Worm (Caenorhabditis elegans): ENCODE measurements around the gene nyn-1.

DNA sequence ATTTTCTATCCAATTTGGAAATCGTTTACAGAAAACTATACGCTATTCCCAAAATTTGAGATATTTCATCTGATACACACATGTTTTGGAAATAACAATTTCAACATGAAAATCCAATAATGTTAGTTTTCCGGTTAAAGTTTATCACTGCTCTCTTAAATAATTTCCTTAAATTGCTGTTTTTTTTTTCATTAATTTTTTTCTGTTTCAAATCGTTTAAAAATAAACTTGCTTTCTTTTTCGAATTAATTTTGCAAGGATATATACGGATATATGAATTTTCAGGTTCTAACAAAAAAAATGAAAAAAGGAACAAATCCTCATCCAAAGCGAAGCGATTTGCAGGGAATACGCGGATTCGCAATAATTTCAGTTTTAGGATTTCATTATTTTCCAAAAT lies 13.3 kb downstream of the nyn-1 start, which contains the start of gene oac-48:
- TF ChIP-seq lsy-2 (tag; optimal IDR thresholded peaks at IDR 0.05) = no peak
- no peak for TF ChIP-seq pqm-1 (tag; optimal IDR thresholded peaks at IDR 0.05)
- TF ChIP-seq efl-3 (GFP tag; optimal IDR thresholded peaks at IDR 0.05) = no peak
- TF ChIP-seq pag-3 (tag; optimal IDR thresholded peaks at IDR 0.05; ENCODE audit: borderline replicate concordance, insufficient read depth) = no peak
- TF ChIP-seq ama-1 (optimal IDR thresholded peaks at IDR 0.05) = no peak
- no peak for TF ChIP-seq lin-39 (tag; optimal IDR thresholded peaks at IDR 0.05)
- TF ChIP-seq zag-1 (tag; optimal IDR thresholded peaks at IDR 0.05) = no peak
- no peak for TF ChIP-seq nhr-85 (tag)
- TF ChIP-seq nhr-12 (tag; optimal IDR thresholded peaks at IDR 0.05) = no peak
- TF ChIP-seq blmp-1 (tag; optimal IDR thresholded peaks at IDR 0.05) = no peak
- TF ChIP-seq egl-27 (tag; optimal IDR thresholded peaks at IDR 0.05) = no peak
- no peak for TF ChIP-seq C04F5.9 (tag; optimal IDR thresholded peaks at IDR 0.05)
- TF ChIP-seq fkh-4 (tag; optimal IDR thresholded peaks at IDR 0.05; ENCODE audit: borderline replicate concordance) = no peak
- no peak for TF ChIP-seq vab-15 (tag; optimal IDR thresholded peaks at IDR 0.05)
